Fruit fly (Drosophila melanogaster): Measurements from ENCODE around the gene Kdsr.

Kdsr gene

DNA sequence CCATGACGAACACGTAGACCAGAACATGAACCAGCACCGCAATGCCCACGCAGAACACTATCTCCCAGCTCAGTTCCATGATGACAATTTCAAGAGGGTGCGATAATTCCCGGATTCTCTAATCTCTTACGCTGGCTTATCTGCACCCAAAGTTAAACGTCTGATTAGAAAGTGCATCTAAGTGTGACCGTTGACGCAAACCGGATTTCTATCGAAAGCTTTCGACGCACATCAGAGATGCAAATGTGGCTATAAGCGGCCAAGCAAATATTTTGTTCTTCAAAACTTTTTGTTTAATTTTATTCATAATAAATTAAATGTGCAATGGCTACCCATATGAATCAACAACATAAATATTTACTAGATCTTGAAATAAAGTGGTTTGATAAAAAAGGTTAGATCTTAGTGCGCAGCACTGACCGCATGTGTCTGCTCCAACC lies at the start of gene Kdsr, which contains the start of gene CG11858 (continued):
- TF ChIP-seq CG6163 (GFP tag; IDR thresholded peaks at IDR 0.05) = peak; percentile 58; the same call in 1 of the 3 replicates
- TF ChIP-seq cyc (GFP tag; optimal IDR thresholded peaks at IDR 0.05) = no peak
- no peak for TF ChIP-seq CG4318 (GFP tag; optimal IDR thresholded peaks at IDR 0.05)
- TF ChIP-seq Sox14 (GFP tag; optimal IDR thresholded peaks at IDR 0.05) = no peak
- peak; percentile 65 for TF ChIP-seq Gug (GFP tag; IDR thresholded peaks at IDR 0.05)
- no peak for TF ChIP-seq CG11762 (GFP tag; optimal IDR thresholded peaks at IDR 0.05; ENCODE audit: insufficient read depth)
- peak; percentile 58 for TF ChIP-seq CG3032 (tag; optimal IDR thresholded peaks at IDR 0.05)

DNA sequence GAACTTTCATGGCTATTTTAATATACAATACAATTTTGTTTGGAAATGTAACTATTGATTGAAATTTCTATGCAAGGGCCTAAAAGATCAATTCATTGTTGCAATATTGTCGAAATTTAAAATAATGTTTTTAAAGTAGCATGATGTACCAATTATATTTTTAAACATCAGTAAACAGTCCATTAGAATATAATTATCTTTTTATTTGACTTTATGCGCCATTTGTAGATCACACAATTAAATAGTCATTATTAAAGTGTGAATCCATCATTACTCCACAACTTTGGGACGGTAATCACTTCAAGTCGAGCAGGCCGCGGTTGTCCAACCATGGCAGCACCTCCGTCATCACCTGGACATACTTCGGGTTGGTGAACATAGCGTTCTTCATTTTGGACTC lies 48.5 kb upstream of the Kdsr start, which contains the start of gene CG31099:
CG31099 (minus strand) TSS at position 101 of the 400 bp plus-strand sequence.
- no peak for TF ChIP-seq CG6808 (GFP tag; optimal IDR thresholded peaks at IDR 0.05)
- TF ChIP-seq net (GFP tag; optimal IDR thresholded peaks at IDR 0.05) = no peak
- TF ChIP-seq CG11294 (GFP tag; IDR thresholded peaks at IDR 0.05) = no peak
- TF ChIP-seq svp (GFP tag) = no peak
- TF ChIP-seq achi (GFP tag; optimal IDR thresholded peaks at IDR 0.05) = no peak
- no peak for TF ChIP-seq Blimp-1 (GFP tag; optimal IDR thresholded peaks at IDR 0.05)
- TF ChIP-seq Hr39 (GFP tag; optimal IDR thresholded peaks at IDR 0.05) = no peak
- no peak for TF ChIP-seq fd85E (GFP tag; optimal IDR thresholded peaks at IDR 0.05)
- TF ChIP-seq CG8632 (GFP tag; optimal IDR thresholded peaks at IDR 0.05) = no peak
- TF ChIP-seq CG32006 (GFP tag; optimal IDR thresholded peaks at IDR 0.05) = no peak
- no peak for TF ChIP-seq Eip75B (GFP tag; optimal IDR thresholded peaks at IDR 0.05)
- no peak for TF ChIP-seq topi (GFP tag; optimal IDR thresholded peaks at IDR 0.05)

DNA sequence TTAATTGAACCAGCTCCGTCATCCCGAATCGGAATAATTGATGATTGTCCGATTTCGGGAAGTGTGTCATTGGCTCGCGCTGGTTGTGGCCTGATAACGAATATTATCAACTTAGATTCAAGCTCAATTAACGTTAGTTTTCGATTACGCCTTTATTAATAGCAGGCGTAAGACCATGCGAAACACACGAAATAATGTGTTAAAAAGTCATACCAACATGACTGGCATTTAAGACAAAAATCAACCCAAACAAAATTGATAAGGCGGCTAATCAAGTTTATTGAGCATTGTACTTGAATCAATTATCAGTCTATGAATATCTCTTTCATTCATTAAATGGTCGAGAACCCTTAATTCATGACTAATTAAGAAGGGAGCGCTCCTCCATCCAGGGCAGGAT lies 46.9 kb upstream of the Kdsr start:
- TF ChIP-seq Hr38 (GFP tag; optimal IDR thresholded peaks at IDR 0.05) (no peak), vri (GFP tag; optimal IDR thresholded peaks at IDR 0.05) (peak; percentile 9), CG8632 (GFP tag; optimal IDR thresholded peaks at IDR 0.05) (no peak)

dm6 chr3R:25308228-25308627 lies 45.9 kb upstream of the Kdsr start, which contains the start of gene CG10550:
CG10550 (minus strand) TSS chr3R:25308391.
- no peak for TF ChIP-seq vri (GFP tag; optimal IDR thresholded peaks at IDR 0.05)
- no peak for TF ChIP-seq Met (GFP tag; optimal IDR thresholded peaks at IDR 0.05)
- no peak for TF ChIP-seq CG7368 (GFP tag; optimal IDR thresholded peaks at IDR 0.05)
- no peak for TF ChIP-seq CG16779 (tag; optimal IDR thresholded peaks at IDR 0.05)
- no peak for TF ChIP-seq Eip75B (GFP tag; optimal IDR thresholded peaks at IDR 0.05)
- TF ChIP-seq fd59A (GFP tag; optimal IDR thresholded peaks at IDR 0.05) = no peak

- no peak for TF ChIP-seq dac (GFP tag; optimal IDR thresholded peaks at IDR 0.05)
- TF ChIP-seq vri (GFP tag; optimal IDR thresholded peaks at IDR 0.05) = peak; percentile 26
- no peak for TF ChIP-seq Smox (GFP tag; optimal IDR thresholded peaks at IDR 0.05)
- TF ChIP-seq fkh (GFP tag; optimal IDR thresholded peaks at IDR 0.05) = peak; percentile 56
- TF ChIP-seq pdm3 (GFP tag; optimal IDR thresholded peaks at IDR 0.05) = no peak
- no peak for TF ChIP-seq Sox15 (GFP tag; optimal IDR thresholded peaks at IDR 0.05)
Measured at dm6 chr3R:25305822-25306544, 43.7 kb upstream of the Kdsr start.

dm6 chr3R:25303857-25304440 lies 41.7 kb upstream of the Kdsr start, which contains the start of gene CG31436:
CG31436 (plus strand) TSS chr3R:25304137.
- TF ChIP-seq fkh (GFP tag; optimal IDR thresholded peaks at IDR 0.05) (peak; percentile 45), CG32006 (GFP tag; optimal IDR thresholded peaks at IDR 0.05) (no peak), svp (GFP tag) (peak; percentile 97)

Data from whole organism, prepupa.